Worm (Caenorhabditis elegans): ENCODE results near the gene catp-8.

ce11 chrIV:11486859-11487258 lies 7.8 kb upstream of the catp-8 start:
- no peak for TF ChIP-seq lsy-27 (tag; optimal IDR thresholded peaks at IDR 0.05; ENCODE audit: borderline replicate concordance, insufficient read depth)
- TF ChIP-seq unc-62 (GFP tag; optimal IDR thresholded peaks at IDR 0.05) = no peak
- TF ChIP-seq D2030.7 (GFP tag; IDR thresholded peaks at IDR 0.05) = no peak

All from whole organism, young adult.